Worm (Caenorhabditis elegans) whole organism, L1 larva: ENCODE data around the gene ins-35.

Experiments used
- C16A3.4 ChIP-seq: fragments of 150-350 bp; optimal IDR thresholded peaks from 2 replicates; lab custom pipeline; 2014; ENCODE audit warnings: missing biosample characterization, missing genetic modification characterization
- aha-1 ChIP-seq: fragments of 150-350 bp; optimal IDR thresholded peaks from 2 replicates; lab custom pipeline; 2014; ENCODE audit warnings: missing biosample characterization, missing genetic modification characterization
- aly-2 ChIP-seq: fragments of 150-350 bp; optimal IDR thresholded peaks from 2 replicates; lab custom pipeline; 2014; ENCODE audit warnings: missing biosample characterization, missing genetic modification characterization
- blmp-1 ChIP-seq: fragments of 150-350 bp; optimal IDR thresholded peaks from 2 replicates; lab custom pipeline; 2014; ENCODE audit warnings: missing biosample characterization, missing genetic modification characterization
- ceh-63 ChIP-seq: fragments of 200-800 bp; sonication (Bioruptor generic); optimal IDR thresholded peaks from 2 replicates; lab custom pipeline; 2018; ENCODE audit warnings: mild to moderate bottlenecking, missing genetic modification characterization, missing compliant biosample characterization
- ceh-82 ChIP-seq, 3 experiments: fragments of 150-350 bp in 1 of 3; sonication (generic microtip) in 2 of 3; optimal IDR thresholded peaks; 2 replicates each; lab custom pipeline; 2014 to 2017; ENCODE audit warnings: missing biosample characterization in 3 of 3, missing genetic modification characterization in 3 of 3
- ceh-88 ChIP-seq: fragments of 200-800 bp; sonication (Bioruptor generic); IDR thresholded peaks from 2 replicates; pipeline ENCODE4 v1.3.6; 2022; ENCODE audit warnings: missing genetic modification characterization, missing compliant biosample characterization
- ces-1 ChIP-seq: fragments of 150-350 bp; optimal IDR thresholded peaks from 2 replicates; lab custom pipeline; 2014; ENCODE audit warnings: missing biosample characterization, missing genetic modification reagents, missing genetic modification characterization
- dpl-1 ChIP-seq, 3 experiments: fragments of 150-350 bp in 2 of 3; sonication (generic microtip) in 1 of 3; optimal IDR thresholded peaks; 2 replicates each; lab custom pipeline; 2014 to 2017; ENCODE audit warnings: missing biosample characterization in 3 of 3, missing genetic modification characterization in 3 of 3, missing genetic modification reagents in 3 of 3
- dsc-1 ChIP-seq: sonication (generic microtip); optimal IDR thresholded peaks from 2 replicates; lab custom pipeline; 2016; ENCODE audit warnings: mild to moderate bottlenecking, missing genetic modification characterization, missing compliant biosample characterization
- efl-1 ChIP-seq, 4 experiments: fragments of 150-350 bp; optimal IDR thresholded peaks in 3 of 4; peaks in 1 of 4; 1 replicate in 1 of 4; 2 replicates in 3 of 4; lab custom pipeline; 2014; ENCODE audit warnings: missing biosample characterization in 2 of 4, missing genetic modification characterization in 2 of 4, missing genetic modification reagents in 2 of 4
- efl-3 ChIP-seq: fragments of 200-800 bp; sonication (Bioruptor generic); optimal IDR thresholded peaks from 2 replicates; lab custom pipeline; 2018; ENCODE audit warnings: mild to moderate bottlenecking, missing genetic modification characterization, missing compliant biosample characterization
- elt-2 ChIP-seq: sonication (generic microtip); optimal IDR thresholded peaks from 2 replicates; lab custom pipeline; 2016; ENCODE audit warnings: missing genetic modification characterization, mild to moderate bottlenecking, inconsistent platforms, missing compliant biosample characterization, missing genetic modification reagents
- elt-3 ChIP-seq, 6 experiments: fragments of 150-350 bp in 1 of 6; sonication (generic microtip); optimal IDR thresholded peaks; 2 replicates each; lab custom pipeline; 2017 to 2018; ENCODE audit warnings: missing biosample characterization in 6 of 6, missing genetic modification characterization in 6 of 6, inconsistent platforms in 1 of 6
- ets-5 ChIP-seq: fragments of 200-800 bp; sonication (Bioruptor generic); IDR thresholded peaks from 2 replicates; pipeline ENCODE4 v1.3.6; 2022; ENCODE audit warnings: missing genetic modification characterization, missing compliant biosample characterization
- fkh-10 ChIP-seq: sonication (generic microtip); optimal IDR thresholded peaks from 2 replicates; lab custom pipeline; 2017; ENCODE audit warnings: missing biosample characterization, missing genetic modification reagents, missing genetic modification characterization
- grh-1 ChIP-seq: fragments of 200-800 bp; sonication (Bioruptor generic); IDR thresholded peaks from 2 replicates; pipeline ENCODE4 v1.3.6; 2022; ENCODE audit warnings: missing genetic modification reagents, missing genetic modification characterization, missing compliant biosample characterization
- hpl-2 ChIP-seq: fragments of 150-350 bp; optimal IDR thresholded peaks from 2 replicates; lab custom pipeline; 2014; ENCODE audit warnings: missing biosample characterization, missing genetic modification reagents, missing genetic modification characterization
- lin-14 ChIP-seq: fragments of 200-800 bp; sonication (Bioruptor generic); optimal IDR thresholded peaks from 2 replicates; lab custom pipeline; 2018; ENCODE audit warnings: mild to moderate bottlenecking, missing genetic modification characterization, moderate library complexity, missing compliant biosample characterization
- lin-15B ChIP-seq: fragments of 150-350 bp; sonication (generic microtip); optimal IDR thresholded peaks from 3 replicates; lab custom pipeline; 2014; ENCODE audit warnings: missing biosample characterization, missing genetic modification characterization
- lir-3 ChIP-seq: sonication (generic microtip); optimal IDR thresholded peaks from 2 replicates; lab custom pipeline; 2016; ENCODE audit warnings: mild to moderate bottlenecking, missing genetic modification characterization, moderate library complexity, missing compliant biosample characterization; ENCODE audit not compliant: poor library complexity
- mdl-1 ChIP-seq, 2 experiments: fragments of 150-350 bp; optimal IDR thresholded peaks; 2 replicates each; lab custom pipeline; 2014 to 2017; ENCODE audit warnings: missing biosample characterization in 2 of 2, missing genetic modification characterization in 2 of 2, inconsistent platforms in 1 of 2
- mef-2 ChIP-seq: fragments of 150-350 bp; optimal IDR thresholded peaks from 2 replicates; lab custom pipeline; 2014; ENCODE audit warnings: missing biosample characterization, missing genetic modification characterization
- nhr-19 ChIP-seq: fragments of 200-800 bp; sonication (Bioruptor generic); conservative IDR thresholded peaks from 2 replicates; pipeline ENCODE4 v1.3.6; 2022; ENCODE audit warnings: missing genetic modification characterization, missing compliant biosample characterization
- nhr-20 ChIP-seq: sonication (generic microtip); optimal IDR thresholded peaks from 2 replicates; lab custom pipeline; 2016; ENCODE audit warnings: mild to moderate bottlenecking, missing genetic modification characterization, missing compliant biosample characterization
- nhr-47 ChIP-seq: sonication (generic microtip); optimal IDR thresholded peaks from 2 replicates; lab custom pipeline; 2016; ENCODE audit warnings: mild to moderate bottlenecking, missing genetic modification characterization, moderate library complexity, missing compliant biosample characterization
- nhr-71 ChIP-seq: sonication (generic microtip); optimal IDR thresholded peaks from 2 replicates; lab custom pipeline; 2016; ENCODE audit warnings: mild to moderate bottlenecking, missing genetic modification characterization, moderate library complexity, missing compliant biosample characterization
- nhr-76 ChIP-seq: sonication (generic microtip); optimal IDR thresholded peaks from 2 replicates; lab custom pipeline; 2017; ENCODE audit warnings: missing biosample characterization, missing genetic modification characterization
- nhr-85 ChIP-seq: sonication (generic microtip); peaks from one replicate; lab custom pipeline; 2016; ENCODE audit warnings: missing genetic modification characterization, inconsistent platforms, missing compliant biosample characterization
- pax-3 ChIP-seq: fragments of 200-800 bp; sonication (Bioruptor generic); optimal IDR thresholded peaks from 2 replicates; lab custom pipeline; 2018; ENCODE audit warnings: mild to moderate bottlenecking, missing genetic modification characterization, moderate library complexity, missing compliant biosample characterization
- rnt-1 ChIP-seq: sonication (generic microtip); optimal IDR thresholded peaks from 2 replicates; lab custom pipeline; 2016; ENCODE audit warnings: mild to moderate bottlenecking, missing genetic modification characterization, moderate library complexity, missing compliant biosample characterization
- snu-23 ChIP-seq: sonication (generic microtip); optimal IDR thresholded peaks from 2 replicates; lab custom pipeline; 2016; ENCODE audit warnings: missing genetic modification characterization, missing compliant biosample characterization
- sptf-1 ChIP-seq: fragments of 150-350 bp; optimal IDR thresholded peaks from 2 replicates; lab custom pipeline; 2014; ENCODE audit warnings: missing biosample characterization, missing genetic modification characterization
- unc-30 ChIP-seq: sonication (generic microtip); optimal IDR thresholded peaks from 2 replicates; lab custom pipeline; 2017; ENCODE audit warnings: missing biosample characterization, missing genetic modification characterization
- unc-86 ChIP-seq: sonication (generic microtip); optimal IDR thresholded peaks from 2 replicates; lab custom pipeline; 2016; ENCODE audit warnings: missing genetic modification characterization, missing compliant biosample characterization
- vab-15 ChIP-seq: sonication (generic microtip); optimal IDR thresholded peaks from 2 replicates; lab custom pipeline; 2017; ENCODE audit warnings: missing genotype, mild to moderate bottlenecking, missing genetic modification characterization, missing compliant biosample characterization
- xbp-1 ChIP-seq: sonication (generic microtip); optimal IDR thresholded peaks from 2 replicates; lab custom pipeline; 2016; ENCODE audit warnings: missing genetic modification characterization, missing compliant biosample characterization
- zip-4 ChIP-seq: fragments of 200-800 bp; sonication (Bioruptor generic); optimal IDR thresholded peaks from 2 replicates; lab custom pipeline; 2018; ENCODE audit warnings: mild to moderate bottlenecking, missing genetic modification characterization, moderate library complexity, missing compliant biosample characterization

Gene ins-35

ce11 chrV:20418768-20419167 is 43.4 kb downstream of the ins-35 start (continued):
- no peak for TF ChIP-seq ets-5 (GFP tag; lab: Robert Waterston, UW)
- TF ChIP-seq, all 84 proteins: peak for 35

ce11 chrV:20419643-20420042 is 44.3 kb downstream of the ins-35 start:
- TF ChIP-seq pax-3 (tag; lab: Kevin White, UChicago) = peak; percentile 44
- no peak for TF ChIP-seq fkh-10 (GFP tag; lab: Kevin White, UChicago)
- peak; percentile 4 for TF ChIP-seq nhr-71 (tag; lab: Kevin White, UChicago)
- TF ChIP-seq nhr-85 (tag; lab: Kevin White, UChicago) = peak; percentile 48
- no peak for TF ChIP-seq ces-1 (GFP tag; lab: Kevin White, UChicago)
- no peak for TF ChIP-seq nhr-76 (tag; lab: Kevin White, UChicago)
- TF ChIP-seq lin-14 (GFP tag; lab: Kevin White, UChicago) = peak; percentile 15
- no peak for TF ChIP-seq lin-15B

- TF ChIP-seq vab-15 (tag; lab: Kevin White, UChicago) (no peak), efl-3 (GFP tag; lab: Kevin White, UChicago) (no peak), unc-30 (tag; lab: Kevin White, UChicago) (no peak), mdl-1 (tag; optimal IDR thresholded peaks at IDR 0.05; lab: Kevin White, UChicago) (no peak), aly-2 (tag; lab: Kevin White, UChicago) (no peak), snu-23 (GFP tag; lab: Kevin White, UChicago) (peak; percentile 19), xbp-1 (tag; lab: Kevin White, UChicago) (no peak), rnt-1 (no peak), lin-14 (GFP tag; lab: Kevin White, UChicago) (peak; percentile 66), blmp-1 (tag; lab: Kevin White, UChicago) (peak; percentile 75), efl-1 (optimal IDR thresholded peaks at IDR 0.05; lab: Kevin White, UChicago) (peak in 1 of 2 experiments; percentile 5), efl-1 (GFP tag; optimal IDR thresholded peaks at IDR 0.05 in 1 of 2; lab: Kevin White, UChicago) (peak in 1 of 2 experiments; percentile 21), mef-2 (tag; lab: Kevin White, UChicago) (no peak), grh-1 (GFP tag; lab: Robert Waterston, UW) (peak; percentile 65), ceh-63 (GFP tag; lab: Kevin White, UChicago) (no peak), unc-86 (no peak), zip-4 (no peak), nhr-85 (tag; lab: Kevin White, UChicago) (peak; percentile 89), ets-5 (GFP tag; lab: Robert Waterston, UW) (no peak), nhr-20 (peak; percentile 2), nhr-47 (tag; lab: Kevin White, UChicago) (no peak), nhr-71 (tag; lab: Kevin White, UChicago) (peak; percentile 8), ceh-88 (GFP tag; lab: Robert Waterston, UW) (no peak), dsc-1 (tag; lab: Kevin White, UChicago) (no peak), sptf-1 (tag; lab: Kevin White, UChicago) (no peak), ceh-82 (tag; optimal IDR thresholded peaks at IDR 0.05; lab: Kevin White, UChicago) (peak in 1 of 3 experiments; percentile 4), aha-1 (tag; lab: Kevin White, UChicago) (no peak), dpl-1 (GFP tag; optimal IDR thresholded peaks at IDR 0.05; lab: Kevin White, UChicago) (peak in 2 of 3 experiments; percentile 5 to 35), C16A3.4 (tag; lab: Kevin White, UChicago) (peak; percentile 23)
These were observed 47.4 kb downstream of the ins-35 start for ce11 chrV:20422738-20423137.

ce11 chrV:20423428-20423827 is 48.1 kb downstream of the ins-35 start:
- TF ChIP-seq lin-14 (GFP tag; lab: Kevin White, UChicago) = peak; percentile 11
- TF ChIP-seq lir-3 = no peak
- TF ChIP-seq blmp-1 (tag; lab: Kevin White, UChicago) = peak; percentile 26
- no peak for TF ChIP-seq hpl-2 (GFP tag; lab: Kevin White, UChicago)
- TF ChIP-seq elt-3 (tag; optimal IDR thresholded peaks at IDR 0.05; lab: Kevin White, UChicago) = peak in 1 of 6 experiments; percentile 4
- peak; percentile 11 for TF ChIP-seq nhr-71 (tag; lab: Kevin White, UChicago)
- no peak for TF ChIP-seq ceh-82 (tag; optimal IDR thresholded peaks at IDR 0.05; lab: Kevin White, UChicago)
- TF ChIP-seq vab-15 (tag; lab: Kevin White, UChicago) = no peak
- TF ChIP-seq nhr-19 (GFP tag; lab: Robert Waterston, UW) = 0 out of 2 replicates have a peak, but pooled peaks have one; percentile 3
- peak; percentile 54 for TF ChIP-seq elt-2 (tag; lab: Kevin White, UChicago)
